Worm (Caenorhabditis elegans) whole organism, young adult: ENCODE results near the gene srh-22.
A peak's percentile ranks its signal among the peaks of the same experiment; 100 is the strongest.

Source experiments
- B0336.3 ChIP-seq: fragments of 200-800 bp; sonication (Bioruptor generic); IDR thresholded peaks from 2 replicates; pipeline ENCODE4 v1.3.6; 2022; ENCODE audit warnings: missing genetic modification characterization, missing compliant biosample characterization
- F10E7.11 ChIP-seq: sonication (generic microtip); optimal IDR thresholded peaks from 2 replicates; lab custom pipeline; 2017; ENCODE audit warnings: mild to moderate bottlenecking, missing genetic modification characterization, moderate library complexity, missing compliant biosample characterization
- F33H1.4 ChIP-seq: fragments of 200-800 bp; sonication (Bioruptor generic); IDR thresholded peaks from 2 replicates; pipeline ENCODE4 v1.3.6; 2022; ENCODE audit warnings: missing genetic modification reagents, missing genetic modification characterization, missing compliant biosample characterization
- T26A5.8 ChIP-seq: sonication (generic microtip); optimal IDR thresholded peaks from 2 replicates; lab custom pipeline; 2016; ENCODE audit warnings: missing genetic modification characterization, missing compliant biosample characterization
- Y67H2A.10 ChIP-seq: fragments of 200-800 bp; sonication (Bioruptor generic); conservative IDR thresholded peaks from 2 replicates; pipeline ENCODE4 v1.3.6; 2022; ENCODE audit warnings: missing genetic modification reagents, missing genetic modification characterization, missing compliant biosample characterization
- ZK185.1 ChIP-seq: sonication (generic microtip); optimal IDR thresholded peaks from 2 replicates; lab custom pipeline; 2016; ENCODE audit warnings: mild to moderate bottlenecking, missing genetic modification characterization, missing compliant biosample characterization; ENCODE audit not compliant: poor library complexity, severe bottlenecking
- aptf-3 ChIP-seq: fragments of 200-800 bp; sonication (Bioruptor generic); IDR thresholded peaks from 2 replicates; pipeline ENCODE4 v1.3.6; 2022; ENCODE audit warnings: missing genetic modification characterization, missing compliant biosample characterization
- attf-3 ChIP-seq: fragments of 200-800 bp; sonication (Bioruptor generic); conservative IDR thresholded peaks from 2 replicates; pipeline ENCODE4 v1.3.6; 2022; ENCODE audit warnings: missing genetic modification reagents, missing genetic modification characterization, missing compliant biosample characterization
- bed-1 ChIP-seq: fragments of 200-800 bp; sonication (Bioruptor generic); IDR thresholded peaks from 2 replicates; pipeline ENCODE4 v1.3.6; 2022; ENCODE audit warnings: missing genetic modification reagents, missing genetic modification characterization, missing compliant biosample characterization
- ccch-3 ChIP-seq: fragments of 200-800 bp; sonication (Bioruptor generic); optimal IDR thresholded peaks from 2 replicates; lab custom pipeline; 2018; ENCODE audit warnings: mild to moderate bottlenecking, missing genetic modification characterization, missing compliant biosample characterization
- ceh-79 ChIP-seq: sonication (generic microtip); optimal IDR thresholded peaks from 2 replicates; lab custom pipeline; 2017; ENCODE audit warnings: mild to moderate bottlenecking, missing genetic modification characterization, missing compliant biosample characterization
- dpff-1 ChIP-seq: sonication (generic microtip); optimal IDR thresholded peaks from 2 replicates; lab custom pipeline; 2017; ENCODE audit warnings: mild to moderate bottlenecking, missing genetic modification characterization, missing compliant biosample characterization
- egl-18 ChIP-seq: fragments of 200-800 bp; sonication (Bioruptor generic); IDR thresholded peaks from 2 replicates; pipeline ENCODE4 v1.3.6; 2022; ENCODE audit warnings: missing genetic modification reagents, missing genetic modification characterization, missing compliant biosample characterization
- hlh-26 ChIP-seq: fragments of 200-800 bp; sonication (Bioruptor generic); conservative IDR thresholded peaks from 2 replicates; pipeline ENCODE4 v1.3.6; 2022; ENCODE audit warnings: missing genetic modification reagents, missing genetic modification characterization, missing compliant biosample characterization
- hsf-1 ChIP-seq: fragments of 200-800 bp; sonication (Bioruptor generic); IDR thresholded peaks from 2 replicates; pipeline ENCODE4 v1.3.6; 2022; ENCODE audit warnings: missing genetic modification reagents, missing genetic modification characterization, missing compliant biosample characterization
- lag-1 ChIP-seq: fragments of 200-800 bp; sonication (Bioruptor generic); IDR thresholded peaks from 2 replicates; pipeline ENCODE4 v1.3.6; 2022; ENCODE audit warnings: missing genetic modification reagents, missing genetic modification characterization, missing compliant biosample characterization
- nhr-80 ChIP-seq: sonication (generic microtip); optimal IDR thresholded peaks from 2 replicates; lab custom pipeline; 2016; ENCODE audit warnings: missing genetic modification characterization, missing compliant biosample characterization
- repo-1 ChIP-seq: sonication (generic microtip); optimal IDR thresholded peaks from 2 replicates; lab custom pipeline; 2017; ENCODE audit warnings: mild to moderate bottlenecking, missing genetic modification characterization, missing compliant biosample characterization
- snpc-1.3 ChIP-seq: sonication (generic microtip); optimal IDR thresholded peaks from 2 replicates; lab custom pipeline; 2017; ENCODE audit warnings: missing genetic modification characterization, mild to moderate bottlenecking, missing compliant biosample characterization, antibody characterized with exemption, moderate library complexity, missing genotype, missing genetic modification reagents; ENCODE audit not compliant: insufficient read depth
- tbx-9 ChIP-seq: sonication (generic microtip); optimal IDR thresholded peaks from 2 replicates; lab custom pipeline; 2016; ENCODE audit warnings: borderline replicate concordance, missing genetic modification characterization, inconsistent platforms, missing compliant biosample characterization
- unc-130 ChIP-seq: sonication (generic microtip); optimal IDR thresholded peaks from 2 replicates; lab custom pipeline; 2016; ENCODE audit warnings: missing genetic modification reagents, missing genetic modification characterization, missing compliant biosample characterization

srh-22 gene

DNA sequence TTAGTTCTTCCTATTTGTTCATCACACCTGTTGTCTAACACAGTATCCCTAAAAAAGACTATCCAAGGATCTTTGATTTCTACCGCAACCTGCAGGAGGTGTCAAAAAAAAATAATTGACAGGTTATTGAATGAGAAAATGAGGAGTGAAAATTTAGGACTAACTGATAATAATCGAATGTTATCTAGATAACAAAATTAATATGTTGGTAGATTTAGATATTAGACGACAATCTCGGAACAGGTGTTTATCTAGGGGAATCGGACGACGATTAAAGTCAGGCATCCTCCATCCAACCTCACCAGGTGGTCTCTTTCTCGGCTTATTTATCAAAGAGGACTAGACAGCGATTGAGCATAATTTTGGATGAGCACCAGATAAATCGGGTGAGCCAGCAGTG, 46.7 kb downstream of the srh-22 start:
- no peak for TF ChIP-seq ceh-79 (tag; lab: Kevin White, UChicago)
- peak; percentile 6 for TF ChIP-seq nhr-80 (tag; lab: Kevin White, UChicago)
- TF ChIP-seq, all 124 proteins: peak for 1

DNA sequence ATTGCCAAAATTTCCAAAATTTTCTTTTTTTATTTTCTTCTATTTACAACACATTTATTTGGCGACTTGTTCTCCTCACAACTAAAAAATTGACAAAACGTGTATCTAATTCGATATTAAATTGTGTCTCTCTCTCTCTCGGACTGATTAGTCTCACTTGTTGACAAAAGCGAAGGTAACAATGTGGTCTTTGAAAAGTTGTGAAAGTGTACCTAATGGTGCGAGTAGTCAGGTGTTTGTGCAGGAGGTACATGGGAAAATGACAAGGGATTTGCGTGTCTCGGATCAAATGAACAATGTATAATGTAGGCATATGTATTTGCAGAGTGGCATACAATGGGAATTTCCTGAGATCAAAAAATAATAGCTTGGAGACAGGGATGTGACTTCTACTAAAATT, 47.4 kb downstream of the srh-22 start:
- TF ChIP-seq ZK185.1 (no peak), nhr-80 (tag; lab: Kevin White, UChicago) (peak; percentile 5)
- TF ChIP-seq, all 124 proteins: peak for 1

- TF ChIP-seq B0336.3 (GFP tag; lab: Robert Waterston, UW): no peak
- TF ChIP-seq F10E7.11 (tag; lab: Kevin White, UChicago): no peak
- TF ChIP-seq Y67H2A.10: no peak
- TF ChIP-seq egl-18 (GFP tag; lab: Robert Waterston, UW): no peak
- TF ChIP-seq aptf-3 (GFP tag; lab: Robert Waterston, UW): no peak
- no peak for TF ChIP-seq bed-1 (GFP tag; lab: Robert Waterston, UW)
- no peak for TF ChIP-seq attf-3 (GFP tag; lab: Robert Waterston, UW)
- TF ChIP-seq unc-130 (GFP tag; lab: Kevin White, UChicago): no peak
- no peak for TF ChIP-seq dpff-1 (tag; lab: Kevin White, UChicago)
- no peak for TF ChIP-seq ccch-3 (GFP tag; lab: Kevin White, UChicago)
- TF ChIP-seq T26A5.8 (tag; lab: Kevin White, UChicago): no peak
- no peak for TF ChIP-seq nhr-80 (tag; lab: Kevin White, UChicago)
- no peak for TF ChIP-seq lag-1 (GFP tag; lab: Robert Waterston, UW)
- no peak for TF ChIP-seq F33H1.4 (GFP tag; lab: Robert Waterston, UW)
- no peak for TF ChIP-seq repo-1 (tag; lab: Kevin White, UChicago)
- TF ChIP-seq hsf-1: no peak
- TF ChIP-seq tbx-9: no peak
- TF ChIP-seq ceh-79 (tag; lab: Kevin White, UChicago): no peak
- no peak for TF ChIP-seq snpc-1.3 (tag; lab: Kevin White, UChicago)
- no peak for TF ChIP-seq hlh-26 (GFP tag; lab: Robert Waterston, UW)
Measured at ce11 chrV:4972943-4973342, 50.8 kb downstream of the srh-22 start, which contains the start of gene srsx-9. srsx-9 (minus strand) TSS chrV:4973043.
